Fruit fly (Drosophila melanogaster): Measurements from ENCODE around the gene sina.

sina gene

DNA sequence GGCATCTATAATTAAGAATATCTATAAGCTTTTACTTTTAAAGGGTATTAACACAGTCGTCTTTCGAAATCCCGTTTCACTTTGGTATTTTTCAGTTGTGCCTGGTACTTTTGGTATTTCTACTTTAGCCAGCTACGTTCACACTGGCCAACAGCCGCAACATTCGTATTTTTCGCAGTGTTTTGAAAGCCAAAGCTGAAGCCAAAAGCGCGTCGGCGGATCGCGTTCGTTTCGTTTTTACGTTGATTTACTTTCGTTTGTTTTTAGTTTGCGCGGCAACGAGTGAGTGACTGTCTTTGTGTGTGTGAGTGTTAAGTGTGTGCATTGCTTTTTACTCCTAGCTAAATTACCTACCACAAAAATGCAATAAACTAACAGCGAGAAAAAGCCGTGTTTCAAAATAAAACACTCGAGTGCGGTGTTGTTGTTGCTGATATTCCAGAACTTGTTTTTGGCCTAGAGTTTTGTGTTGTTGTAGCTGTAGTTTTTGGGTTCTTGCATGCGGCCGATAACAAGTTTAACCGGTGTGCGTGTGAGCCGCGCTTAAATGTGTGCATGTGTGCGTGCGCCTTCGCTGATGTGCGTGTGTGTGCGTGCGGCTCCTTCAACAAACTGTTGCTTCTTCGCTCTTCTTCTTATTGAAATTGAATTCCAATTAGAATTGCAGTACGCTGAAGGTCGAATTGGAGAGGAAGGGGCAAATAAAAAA is 11.7 kb downstream of the sina start, which contains the start of gene Lmpt (continued):
- peak; percentile 73 for TF ChIP-seq sens (GFP tag)
- peak; percentile 27 for TF ChIP-seq CG15601 (tag; optimal IDR thresholded peaks at IDR 0.05)
- peak; percentile 49 for TF ChIP-seq CG12391 (tag; optimal IDR thresholded peaks at IDR 0.05)
- peak in 1 of 2 experiments; percentile 38 for TF ChIP-seq Hr78 (GFP tag; optimal IDR thresholded peaks at IDR 0.05)
- no peak for TF ChIP-seq CG10366 (GFP tag; IDR thresholded peaks at IDR 0.05)
- no peak for TF ChIP-seq fd3F (GFP tag; optimal IDR thresholded peaks at IDR 0.05)
- peak; percentile 5 for TF ChIP-seq CoRest (tag; optimal IDR thresholded peaks at IDR 0.05)
- no peak for TF ChIP-seq exex (tag; optimal IDR thresholded peaks at IDR 0.05)
- peak; percentile 61; the same call in 1 of the 3 replicates for TF ChIP-seq CG34422 (GFP tag; IDR thresholded peaks at IDR 0.05)
- TF ChIP-seq Poxn (GFP tag; IDR thresholded peaks at IDR 0.05) = no peak
- TF ChIP-seq CG3407 (GFP tag; optimal IDR thresholded peaks at IDR 0.05) = no peak
- TF ChIP-seq Med (GFP tag) = peak; percentile 77
- peak; percentile 31 for TF ChIP-seq zf30C (GFP tag; optimal IDR thresholded peaks at IDR 0.05)
- no peak for TF ChIP-seq grn (GFP tag; optimal IDR thresholded peaks at IDR 0.05)
- TF ChIP-seq Ptx1 (GFP tag; IDR thresholded peaks at IDR 0.05) = no peak
- TF ChIP-seq CG31365 (tag; optimal IDR thresholded peaks at IDR 0.05) = peak; percentile 8
- TF ChIP-seq CG8388 (GFP tag; optimal IDR thresholded peaks at IDR 0.05) = peak; percentile 11
- no peak for TF ChIP-seq wdn (GFP tag; IDR thresholded peaks at IDR 0.05)
- no peak for TF ChIP-seq odd (GFP tag; optimal IDR thresholded peaks at IDR 0.05)
- no peak for TF ChIP-seq NfI (GFP tag; optimal IDR thresholded peaks at IDR 0.05)
- no peak for TF ChIP-seq CG6654 (GFP tag; optimal IDR thresholded peaks at IDR 0.05)
- TF ChIP-seq so (GFP tag; IDR thresholded peaks at IDR 0.05) = no peak
- TF ChIP-seq CG15011 (GFP tag; optimal IDR thresholded peaks at IDR 0.05) = no peak
- peak; percentile 3 for TF ChIP-seq CG13287 (GFP tag; IDR thresholded peaks at IDR 0.05; ENCODE audit: partially characterized antibody)
- TF ChIP-seq Oaz (GFP tag; IDR thresholded peaks at IDR 0.05) = no peak
- TF ChIP-seq CG14014 (GFP tag; IDR thresholded peaks at IDR 0.05) = no peak
- TF ChIP-seq CG7987 (GFP tag; optimal IDR thresholded peaks at IDR 0.05) = no peak
- no peak for TF ChIP-seq CG32772 (GFP tag; IDR thresholded peaks at IDR 0.05)
- no peak for TF ChIP-seq Atf-2 (GFP tag; optimal IDR thresholded peaks at IDR 0.05)
- peak; percentile 46 for TF ChIP-seq Deaf1 (tag; optimal IDR thresholded peaks at IDR 0.05)
- peak; percentile 84 for TF ChIP-seq E2f2 (GFP tag; IDR thresholded peaks at IDR 0.05)
- no peak for TF ChIP-seq otp (GFP tag; IDR thresholded peaks at IDR 0.05)
- TF ChIP-seq CG17385 (GFP tag; optimal IDR thresholded peaks at IDR 0.05) = peak; percentile 88
- no peak for TF ChIP-seq Nf-YB (GFP tag; optimal IDR thresholded peaks at IDR 0.05)
- TF ChIP-seq CG6272 (GFP tag; IDR thresholded peaks at IDR 0.05) = no peak
- TF ChIP-seq Xbp1 (GFP tag; optimal IDR thresholded peaks at IDR 0.05) = no peak
- TF ChIP-seq CHES-1-like (GFP tag; optimal IDR thresholded peaks at IDR 0.05) = no peak
- TF ChIP-seq CG15479 (GFP tag; optimal IDR thresholded peaks at IDR 0.05) = no peak
- TF ChIP-seq NC2α (GFP tag; optimal IDR thresholded peaks at IDR 0.05) = no peak
- TF ChIP-seq Max (GFP tag; optimal IDR thresholded peaks at IDR 0.05) = no peak
- TF ChIP-seq Xrp1 (GFP tag; IDR thresholded peaks at IDR 0.05) = peak; percentile 22; the same call in 1 of the 2 replicates
- no peak for TF ChIP-seq sr (GFP tag; IDR thresholded peaks at IDR 0.05)
- no peak for TF ChIP-seq sisA (GFP tag; IDR thresholded peaks at IDR 0.05)
- no peak for TF ChIP-seq CG16863 (GFP tag; optimal IDR thresholded peaks at IDR 0.05)
- peak; percentile 0 for TF ChIP-seq CG2712 (tag; optimal IDR thresholded peaks at IDR 0.05)
- TF ChIP-seq ara (GFP tag; IDR thresholded peaks at IDR 0.05) = no peak
- no peak for TF ChIP-seq CG6765 (GFP tag; optimal IDR thresholded peaks at IDR 0.05)
- TF ChIP-seq stwl (tag; optimal IDR thresholded peaks at IDR 0.05) = peak; percentile 57
- TF ChIP-seq Hand (GFP tag; optimal IDR thresholded peaks at IDR 0.05) = no peak
- no peak for TF ChIP-seq tgo (GFP tag; IDR thresholded peaks at IDR 0.05)
